Worm (Caenorhabditis elegans) whole organism, young adult: ENCODE measurements around the gene R08C7.12.

Source experiments
- F37B4.10 ChIP-seq: fragments of 200-800 bp; sonication (Bioruptor generic); IDR thresholded peaks from 2 replicates; pipeline ENCODE4 v1.3.6; 2022; ENCODE audit warnings: missing genetic modification characterization, missing compliant biosample characterization
- F57C9.4 ChIP-seq: sonication (generic microtip); optimal IDR thresholded peaks from 2 replicates; lab custom pipeline; 2017; ENCODE audit warnings: mild to moderate bottlenecking, missing genetic modification characterization, missing compliant biosample characterization
- ama-1 ChIP-seq, 3 experiments: fragments of 150-350 bp in 1 of 3; sonication (generic microtip) in 2 of 3; optimal IDR thresholded peaks; 2 replicates each; lab custom pipeline; 2014 to 2018; ENCODE audit warnings: missing biosample characterization in 2 of 3, missing genetic modification characterization in 2 of 3, missing genetic modification reagents in 2 of 3
- bed-2 ChIP-seq: fragments of 200-800 bp; sonication (Bioruptor generic); IDR thresholded peaks from 2 replicates; pipeline ENCODE4 v1.3.6; 2022; ENCODE audit warnings: missing genetic modification reagents, missing genetic modification characterization, missing compliant biosample characterization
- ceh-27 ChIP-seq: fragments of 200-800 bp; sonication (Bioruptor generic); optimal IDR thresholded peaks from 2 replicates; lab custom pipeline; 2018; ENCODE audit warnings: mild to moderate bottlenecking, missing genetic modification characterization, moderate library complexity, missing compliant biosample characterization
- die-1 ChIP-seq: sonication (generic microtip); optimal IDR thresholded peaks from 2 replicates; lab custom pipeline; 2016; ENCODE audit warnings: missing genotype, mild to moderate bottlenecking, missing genetic modification characterization, missing compliant biosample characterization
- dpff-1 ChIP-seq: sonication (generic microtip); optimal IDR thresholded peaks from 2 replicates; lab custom pipeline; 2017; ENCODE audit warnings: mild to moderate bottlenecking, missing genetic modification characterization, missing compliant biosample characterization
- madf-3 ChIP-seq: fragments of 200-800 bp; sonication (Bioruptor generic); IDR thresholded peaks from 2 replicates; pipeline ENCODE4 v1.3.6; 2022; ENCODE audit warnings: missing genetic modification reagents, missing genetic modification characterization, missing compliant biosample characterization
- unc-62 ChIP-seq: fragments of 150-350 bp; optimal IDR thresholded peaks from 2 replicates; lab custom pipeline; 2014; ENCODE audit warnings: missing biosample characterization, missing genetic modification reagents, missing genetic modification characterization

- TF ChIP-seq ceh-27 (GFP tag; lab: Kevin White, UChicago) (no peak), unc-62 (GFP tag; lab: Kevin White, UChicago) (no peak), F57C9.4 (tag; lab: Kevin White, UChicago) (no peak), F37B4.10 (GFP tag; lab: Robert Waterston, UW) (no peak), die-1 (tag; lab: Kevin White, UChicago) (no peak), dpff-1 (tag; lab: Kevin White, UChicago) (no peak), ama-1 (optimal IDR thresholded peaks at IDR 0.05; lab: Kevin White, UChicago) (no peak), ama-1 (GFP tag; optimal IDR thresholded peaks at IDR 0.05; lab: Kevin White, UChicago) (no peak), bed-2 (GFP tag; lab: Robert Waterston, UW) (no peak), madf-3 (no peak)
These were observed 13.6 kb downstream of the R08C7.12 start, which contains the start of gene M01H9.2 for ce11 chrIV:4463132-4463531.
